Fruit fly (Drosophila melanogaster) whole organism, wandering third instar larva: Measurements from ENCODE around the gene LManIII.

Experiments used
- Hr78 ChIP-seq: fragments of >200 bp; optimal IDR thresholded peaks from 2 replicates; lab custom pipeline; 2017; ENCODE audit warnings: missing biosample characterization, missing genetic modification characterization
- N ChIP-seq: fragments of >200 bp; optimal IDR thresholded peaks from 2 replicates; lab custom pipeline; 2018; ENCODE audit warnings: missing biosample characterization, missing external identifiers, missing genetic modification characterization
- Rel ChIP-seq, 2 experiments: fragments of 200-800 bp; sonication (Bioruptor generic) in 1 of 2; optimal IDR thresholded peaks; 2 replicates in 1 of 2; 3 replicates in 1 of 2; lab custom pipeline; 2016 to 2019; ENCODE audit warnings: mild to moderate bottlenecking in 2 of 2, missing biosample characterization in 2 of 2, missing genetic modification characterization in 2 of 2, moderate library complexity in 1 of 2
- Vsx2 ChIP-seq: fragments of 200-300, 225-300 bp; sonication (Bioruptor generic); optimal IDR thresholded peaks from 2 replicates; lab custom pipeline; 2018; ENCODE audit warnings: missing biosample characterization, missing genetic modification characterization; ENCODE audit not compliant: partially characterized antibody

DNA sequence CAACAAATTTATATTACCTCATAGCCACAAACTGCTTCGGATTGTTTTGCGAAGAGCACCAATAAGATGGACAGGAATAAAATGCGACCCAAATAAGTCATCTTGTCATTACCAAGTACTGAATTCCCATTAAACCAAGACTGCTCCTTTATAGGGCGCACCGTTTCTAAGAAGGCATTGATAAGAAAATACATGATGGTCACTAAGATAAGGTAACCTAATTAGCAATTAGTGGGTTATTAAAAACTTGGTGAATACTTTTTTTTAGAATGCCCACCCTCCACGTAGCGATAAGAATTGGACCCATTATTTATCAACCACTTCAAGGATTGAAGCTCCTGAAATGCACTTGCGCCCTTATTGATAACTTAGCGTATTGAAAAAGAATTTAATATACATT is 3.7 kb upstream of the LManIII start, which contains the start of gene LManIV:
- TF ChIP-seq Rel (GFP tag; optimal IDR thresholded peaks at IDR 0.05; lab: Kevin White, UChicago) (no peak), Rel (tag; optimal IDR thresholded peaks at IDR 0.05; lab: Kevin White, UChicago) (no peak), N (no peak), Vsx2 (GFP tag; lab: Kevin White, UChicago) (no peak), Hr78 (no peak)
